Fruit fly (Drosophila melanogaster) whole organism, embryonic: ENCODE results near the gene c12.2.

Experiments
- Awh ChIP-seq: fragments of 200-800 bp; sonication (Bioruptor generic); IDR thresholded peaks from 2 replicates; pipeline ENCODE4, ENCODE4 v1.3.6; 2022; ENCODE audit warnings: missing biosample characterization, missing genetic modification characterization
- C15 ChIP-seq: fragments of 200-800 bp; sonication (Bioruptor generic); IDR thresholded peaks from 3 replicates; pipeline ENCODE4 v1.3.6; 2022; ENCODE audit warnings: missing biosample characterization, missing genetic modification characterization
- CG10321 ChIP-seq: fragments of 200-800 bp; sonication (Bioruptor generic); IDR thresholded peaks from 2 replicates; pipeline ENCODE4 v1.3.6; 2022; ENCODE audit warnings: missing biosample characterization, missing genetic modification characterization
- CG10366 ChIP-seq: fragments of 200-800 bp; sonication (Bioruptor generic); IDR thresholded peaks from 2 replicates; pipeline ENCODE4 v1.3.6; 2022; ENCODE audit warnings: missing biosample characterization, missing genetic modification characterization
- CG10431 ChIP-seq: fragments of 200-800 bp; sonication (Bioruptor generic); optimal IDR thresholded peaks from 3 replicates; lab custom pipeline; 2018; ENCODE audit warnings: missing biosample characterization, mild to moderate bottlenecking, missing genetic modification characterization
- CG11504 ChIP-seq: fragments of 200-800 bp; sonication (Bioruptor generic); optimal IDR thresholded peaks from 3 replicates; lab custom pipeline; 2019; ENCODE audit warnings: missing biosample characterization, mild to moderate bottlenecking, missing genetic modification characterization, moderate library complexity
- CG12155 ChIP-seq: fragments of 200-800 bp; sonication (Bioruptor generic); optimal IDR thresholded peaks from 3 replicates; lab custom pipeline; 2016; ENCODE audit warnings: missing biosample characterization, missing genetic modification characterization
- CG12769 ChIP-seq: fragments of 200-800 bp; sonication (Bioruptor generic); optimal IDR thresholded peaks from 2 replicates; lab custom pipeline; 2019; ENCODE audit warnings: missing biosample characterization, mild to moderate bottlenecking, missing genetic modification characterization, moderate library complexity
- CG12942 ChIP-seq: fragments of 200-800 bp; sonication (Bioruptor generic); optimal IDR thresholded peaks from 3 replicates; lab custom pipeline; 2016; ENCODE audit warnings: missing biosample characterization, missing genetic modification characterization
- CG13424 ChIP-seq: fragments of 200-800 bp; sonication (Bioruptor generic); optimal IDR thresholded peaks from 2 replicates; lab custom pipeline; 2019; ENCODE audit warnings: missing biosample characterization, mild to moderate bottlenecking, missing genetic modification characterization, moderate library complexity
- CG13894 ChIP-seq: fragments of 200-800 bp; sonication (Bioruptor generic); optimal IDR thresholded peaks from 3 replicates; lab custom pipeline; 2018; ENCODE audit warnings: missing biosample characterization, mild to moderate bottlenecking, missing genetic modification characterization, moderate library complexity
- CG16815 ChIP-seq: fragments of 200-800 bp; sonication (Bioruptor generic); optimal IDR thresholded peaks from 3 replicates; lab custom pipeline; 2017; ENCODE audit warnings: missing biosample characterization, mild to moderate bottlenecking, missing genetic modification characterization
- CG17359 ChIP-seq: fragments of 200-800 bp; sonication (Bioruptor generic); optimal IDR thresholded peaks from 3 replicates; lab custom pipeline; 2018; ENCODE audit warnings: missing biosample characterization, mild to moderate bottlenecking, missing genetic modification characterization, moderate library complexity
- CG30431 ChIP-seq: fragments of 200-800 bp; sonication (Bioruptor generic); optimal IDR thresholded peaks from 2 replicates; lab custom pipeline; 2017; ENCODE audit warnings: missing biosample characterization, missing genetic modification characterization
- CG3065 ChIP-seq: fragments of 200-800 bp; sonication (Bioruptor generic); optimal IDR thresholded peaks from 2 replicates; lab custom pipeline; 2016; ENCODE audit warnings: missing biosample characterization, missing genetic modification characterization
- CG31365 ChIP-seq: fragments of 200-800 bp; sonication (Bioruptor generic); optimal IDR thresholded peaks from 2 replicates; lab custom pipeline; 2018; ENCODE audit warnings: missing biosample characterization, mild to moderate bottlenecking, missing genetic modification characterization
- CG4730 ChIP-seq: fragments of 200-800 bp; sonication (Bioruptor generic); IDR thresholded peaks from 2 replicates; pipeline ENCODE4 v1.3.6; 2022; ENCODE audit warnings: missing biosample characterization, missing genetic modification characterization
- CG6765 ChIP-seq: fragments of 200-800 bp; sonication (Bioruptor generic); optimal IDR thresholded peaks from 3 replicates; lab custom pipeline; 2017; ENCODE audit warnings: missing biosample characterization, mild to moderate bottlenecking, missing genetic modification characterization
- CG8944 ChIP-seq: fragments of 200-800 bp; sonication (Bioruptor generic); optimal IDR thresholded peaks from 3 replicates; lab custom pipeline; 2016; ENCODE audit warnings: missing biosample characterization, missing genetic modification characterization
- CG9876 ChIP-seq: fragments of 200-800 bp; sonication (Bioruptor generic); optimal IDR thresholded peaks from 2 replicates; lab custom pipeline; 2016; ENCODE audit warnings: missing biosample characterization, missing genetic modification characterization
- CTCF ChIP-seq: fragments of 200-800 bp; sonication (Bioruptor generic); optimal IDR thresholded peaks from 2 replicates; lab custom pipeline; 2017; ENCODE audit warnings: missing biosample characterization, mild to moderate bottlenecking, missing genetic modification characterization, moderate library complexity
- CkIIα-i1 ChIP-seq: fragments of 200-800 bp; sonication (Bioruptor generic); IDR thresholded peaks from 2 replicates; pipeline ENCODE4 v1.3.6; 2022; ENCODE audit warnings: missing biosample characterization, missing genetic modification characterization
- D19A ChIP-seq: fragments of 200-800 bp; optimal IDR thresholded peaks from 3 replicates; lab custom pipeline; 2019; ENCODE audit warnings: missing biosample characterization, mild to moderate bottlenecking, missing genetic modification characterization, moderate library complexity
- Dfd ChIP-seq, 2 experiments: fragments of >200 bp; optimal IDR thresholded peaks; 2 replicates each; lab custom pipeline; 2017; ENCODE audit warnings: missing biosample characterization in 2 of 2, missing genetic modification characterization in 2 of 2
- Dll ChIP-seq: fragments of 200-800 bp; sonication (Bioruptor generic); IDR thresholded peaks from 4 replicates; pipeline ENCODE4 v1.3.6; 2022; ENCODE audit warnings: missing biosample characterization, missing genetic modification characterization; ENCODE audit not compliant: partially characterized antibody
- Doc3 ChIP-seq: fragments of 200-800 bp; sonication (Bioruptor generic); IDR thresholded peaks from 3 replicates; pipeline ENCODE4 v1.3.6; 2022; ENCODE audit warnings: missing biosample characterization, missing genetic modification characterization; ENCODE audit not compliant: partially characterized antibody
- Dp ChIP-seq: fragments of 200-800 bp; sonication (Bioruptor generic); optimal IDR thresholded peaks from 2 replicates; lab custom pipeline; 2018; ENCODE audit warnings: missing biosample characterization, mild to moderate bottlenecking, missing genetic modification characterization, moderate library complexity
- Ets65A ChIP-seq: fragments of 200-800 bp; sonication (Bioruptor generic); peaks from one replicate; lab custom pipeline; 2016; ENCODE audit warnings: missing biosample characterization, missing genetic modification characterization
- Fer2 ChIP-seq: fragments of 200-800 bp; sonication (Bioruptor generic); optimal IDR thresholded peaks from 2 replicates; lab custom pipeline; 2018; ENCODE audit warnings: missing biosample characterization, mild to moderate bottlenecking, missing genetic modification characterization, moderate library complexity
- Hr3 ChIP-seq: fragments of 200-800 bp; sonication (Bioruptor generic); optimal IDR thresholded peaks from 3 replicates; lab custom pipeline; 2016; ENCODE audit warnings: missing biosample characterization, missing genetic modification characterization
- Lpt ChIP-seq: fragments of >200 bp; optimal IDR thresholded peaks from 2 replicates; lab custom pipeline; 2018; ENCODE audit warnings: missing biosample characterization, missing genetic modification characterization
- Nf-YB ChIP-seq: fragments of 200-800 bp; sonication (Bioruptor generic); optimal IDR thresholded peaks from 3 replicates; lab custom pipeline; 2019; ENCODE audit warnings: missing biosample characterization, mild to moderate bottlenecking, missing genetic modification characterization, moderate library complexity
- Sry-δ ChIP-seq: fragments of 200-800 bp; sonication (Bioruptor generic); optimal IDR thresholded peaks from 2 replicates; lab custom pipeline; 2016; ENCODE audit warnings: missing biosample characterization, missing genetic modification characterization
- Ssrp ChIP-seq: fragments of 200-800 bp; sonication (Bioruptor generic); optimal IDR thresholded peaks from 2 replicates; lab custom pipeline; 2018; ENCODE audit warnings: missing biosample characterization, mild to moderate bottlenecking, missing genetic modification characterization, moderate library complexity
- Tbp ChIP-seq: fragments of >200 bp; optimal IDR thresholded peaks from 2 replicates; lab custom pipeline; 2018; ENCODE audit warnings: missing biosample characterization, missing genetic modification characterization
- ab ChIP-seq: fragments of 200-800 bp; sonication (Bioruptor generic); optimal IDR thresholded peaks from 2 replicates; lab custom pipeline; 2016; ENCODE audit warnings: missing biosample characterization, missing genetic modification characterization
- br ChIP-seq: fragments of >200 bp; optimal IDR thresholded peaks from 2 replicates; lab custom pipeline; 2017
- cad ChIP-seq: fragments of >200 bp; optimal IDR thresholded peaks from 2 replicates; lab custom pipeline; 2017; ENCODE audit warnings: missing biosample characterization, missing genetic modification characterization
- caup ChIP-seq: fragments of 200-800 bp; sonication (Bioruptor generic); optimal IDR thresholded peaks from 3 replicates; lab custom pipeline; 2017; ENCODE audit warnings: missing biosample characterization, mild to moderate bottlenecking, missing genetic modification characterization, moderate library complexity; ENCODE audit not compliant: severe bottlenecking
- danr ChIP-seq: fragments of 200-800 bp; sonication (Bioruptor generic); IDR thresholded peaks from 2 replicates; pipeline ENCODE4 v1.3.6; 2022; ENCODE audit warnings: missing biosample characterization, missing genetic modification characterization
- dpn ChIP-seq, 2 experiments: fragments of 200-800 bp; sonication (Bioruptor generic); optimal IDR thresholded peaks; 3 replicates each; lab custom pipeline; 2016; ENCODE audit warnings: missing biosample characterization in 2 of 2, missing genetic modification characterization in 2 of 2
- esg ChIP-seq: fragments of 200-800 bp; sonication (Bioruptor generic); conservative IDR thresholded peaks from 2 replicates; pipeline ENCODE4 v1.3.6; 2022; ENCODE audit warnings: missing biosample characterization, missing genetic modification characterization
- fru ChIP-seq: fragments of >200 bp; optimal IDR thresholded peaks from 2 replicates; lab custom pipeline; 2017
- grau ChIP-seq: fragments of 200-800 bp; optimal IDR thresholded peaks from 3 replicates; lab custom pipeline; 2019; ENCODE audit warnings: missing biosample characterization, mild to moderate bottlenecking, missing genetic modification characterization, moderate library complexity
- gt ChIP-seq: fragments of 200-800 bp; sonication (Bioruptor generic); IDR thresholded peaks from 2 replicates; pipeline ENCODE4 v1.3.6; 2022; ENCODE audit warnings: missing biosample characterization, missing genetic modification characterization
- hb ChIP-seq: fragments of 200-800 bp; sonication (Bioruptor generic); IDR thresholded peaks from 3 replicates; pipeline ENCODE4 v1.3.6; 2022; ENCODE audit warnings: missing biosample characterization, missing genetic modification characterization; ENCODE audit not compliant: partially characterized antibody
- hkb ChIP-seq, 2 experiments: fragments of 200-800 bp in 1 of 2; fragments of >200 bp in 1 of 2; sonication (Bioruptor generic) in 1 of 2; IDR thresholded peaks in 1 of 2; optimal IDR thresholded peaks in 1 of 2; 2 replicates each; pipeline versions ENCODE4 v1.3.6 to Lab custom; 2017 to 2022; ENCODE audit warnings: missing biosample characterization in 1 of 2, missing genetic modification characterization in 1 of 2
- lbe ChIP-seq: fragments of 200-800 bp; sonication (Bioruptor generic); optimal IDR thresholded peaks from 2 replicates; lab custom pipeline; 2016; ENCODE audit warnings: missing biosample characterization, mild to moderate bottlenecking, missing genetic modification characterization
- phol ChIP-seq: fragments of 200-800 bp; sonication (Bioruptor generic); optimal IDR thresholded peaks from 3 replicates; lab custom pipeline; 2018; ENCODE audit warnings: missing biosample characterization, mild to moderate bottlenecking, missing genetic modification characterization, moderate library complexity
- prd ChIP-seq, 3 experiments: fragments of >200 bp in 2 of 3; fragments of 200-800 bp in 1 of 3; sonication (Bioruptor generic) in 1 of 3; optimal IDR thresholded peaks in 2 of 3; IDR thresholded peaks in 1 of 3; 2 replicates in 2 of 3; 3 replicates in 1 of 3; pipeline versions ENCODE4 v1.3.6 to Lab custom; 2017 to 2022; ENCODE audit warnings: missing biosample characterization in 1 of 3, missing genetic modification characterization in 1 of 3
- sisA ChIP-seq: fragments of 200-800 bp; sonication (Bioruptor generic); IDR thresholded peaks from 2 replicates; pipeline ENCODE4 v1.3.6; 2022; ENCODE audit warnings: missing biosample characterization, missing genetic modification characterization
- toy ChIP-seq: fragments of 200-800 bp; sonication (Bioruptor generic); IDR thresholded peaks from 2 replicates; pipeline ENCODE4 v1.3.6; 2022; ENCODE audit warnings: missing biosample characterization, missing genetic modification characterization
- unpg ChIP-seq: fragments of 200-800 bp; sonication (Bioruptor generic); optimal IDR thresholded peaks from 3 replicates; lab custom pipeline; 2018; ENCODE audit warnings: missing biosample characterization, mild to moderate bottlenecking, missing genetic modification characterization, moderate library complexity

Gene c12.2

DNA sequence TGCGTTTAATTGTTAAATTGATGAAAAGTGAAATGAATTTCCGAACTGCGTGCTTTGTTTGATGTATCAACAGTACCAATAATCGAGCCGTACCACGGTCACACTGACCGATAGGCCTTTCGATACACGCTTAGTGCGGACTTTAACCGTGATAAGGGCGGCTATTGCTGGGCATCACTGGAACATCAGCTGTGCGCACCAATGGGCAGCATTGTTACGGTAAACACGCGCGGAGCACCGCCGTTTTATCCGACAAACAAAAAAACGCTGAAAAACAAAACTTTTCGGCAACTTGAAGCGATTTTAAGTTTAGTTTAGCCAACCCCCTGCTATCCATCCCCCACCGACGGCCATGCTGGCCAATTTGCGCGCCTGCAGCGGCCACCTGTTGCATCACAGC lies at the start of gene c12.2, which contains the start of gene c12.1 (continued):
- no peak for TF ChIP-seq sisA (GFP tag; lab: Robert Waterston, UW)
- no peak for TF ChIP-seq CG17359 (tag; lab: Kevin White, UChicago)
- TF ChIP-seq CG12769 = no peak
- no peak for TF ChIP-seq esg (GFP tag; lab: Robert Waterston, UW)
- TF ChIP-seq CG30431 (GFP tag; lab: Kevin White, UChicago) = no peak
- no peak for TF ChIP-seq CG10366 (GFP tag; lab: Robert Waterston, UW)
- TF ChIP-seq D19A (tag; lab: Kevin White, UChicago) = no peak
- no peak for TF ChIP-seq CkIIα-i1 (GFP tag; lab: Robert Waterston, UW)
- peak; percentile 32 for TF ChIP-seq hkb (optimal IDR thresholded peaks at IDR 0.05; lab: Kevin White, UChicago)
- TF ChIP-seq hkb (GFP tag; IDR thresholded peaks at IDR 0.05; lab: Robert Waterston, UW) = no peak
- no peak for TF ChIP-seq danr (GFP tag; lab: Robert Waterston, UW)
- no peak for TF ChIP-seq dpn (GFP tag; optimal IDR thresholded peaks at IDR 0.05; lab: Kevin White, UChicago)
- no peak for TF ChIP-seq CG4730 (GFP tag; lab: Robert Waterston, UW)
- no peak for TF ChIP-seq CG10321 (GFP tag; lab: Robert Waterston, UW)
- TF ChIP-seq fru (lab: Kevin White, UChicago) = no peak
- TF ChIP-seq Doc3 (GFP tag; lab: Robert Waterston, UW) = no peak
- TF ChIP-seq Dp (GFP tag; lab: Kevin White, UChicago) = peak; percentile 55
- no peak for TF ChIP-seq Dfd (GFP tag; optimal IDR thresholded peaks at IDR 0.05; lab: Kevin White, UChicago)
- TF ChIP-seq Ets65A (GFP tag; lab: Kevin White, UChicago) = peak; percentile 55
- TF ChIP-seq CTCF (GFP tag; lab: Kevin White, UChicago) = peak; percentile 43
- TF ChIP-seq CG3065 (GFP tag; lab: Kevin White, UChicago) = no peak
- TF ChIP-seq CG9876 (GFP tag; lab: Kevin White, UChicago) = no peak
- TF ChIP-seq Sry-δ = peak; percentile 73
- no peak for TF ChIP-seq CG10431 (GFP tag; lab: Kevin White, UChicago)
- TF ChIP-seq Ssrp = no peak
- TF ChIP-seq Nf-YB = peak; percentile 6
- TF ChIP-seq Lpt (GFP tag; lab: Kevin White, UChicago) = no peak
- TF ChIP-seq caup = no peak
- no peak for TF ChIP-seq Hr3 (GFP tag; lab: Kevin White, UChicago)
- no peak for TF ChIP-seq C15 (GFP tag; lab: Robert Waterston, UW)
- no peak for TF ChIP-seq cad (GFP tag; lab: Kevin White, UChicago)
- TF ChIP-seq Fer2 (tag; lab: Kevin White, UChicago) = no peak
- peak; percentile 57 for TF ChIP-seq grau (tag; lab: Kevin White, UChicago)
- TF ChIP-seq Tbp = no peak
- TF ChIP-seq CG12155 (GFP tag; lab: Kevin White, UChicago) = no peak
- TF ChIP-seq hb (GFP tag; lab: Robert Waterston, UW) = no peak
- TF ChIP-seq CG31365 (tag; lab: Kevin White, UChicago) = no peak
- TF ChIP-seq CG16815 (GFP tag; lab: Kevin White, UChicago) = no peak
- no peak for TF ChIP-seq CG12942 (GFP tag; lab: Kevin White, UChicago)
- TF ChIP-seq br (lab: Kevin White, UChicago) = no peak
- TF ChIP-seq unpg = no peak
- TF ChIP-seq lbe (GFP tag; lab: Kevin White, UChicago) = no peak
- no peak for TF ChIP-seq CG13424 (tag; lab: Kevin White, UChicago)
- peak; percentile 57; the same call in 3 of the 4 replicates for TF ChIP-seq Dll (GFP tag; lab: Robert Waterston, UW)
- TF ChIP-seq CG8944 (GFP tag; lab: Kevin White, UChicago) = no peak
- no peak for TF ChIP-seq prd (optimal IDR thresholded peaks at IDR 0.05; lab: Kevin White, UChicago)
- no peak for TF ChIP-seq prd (GFP tag; IDR thresholded peaks at IDR 0.05; lab: Robert Waterston, UW)
- no peak for TF ChIP-seq toy (GFP tag; lab: Robert Waterston, UW)
- no peak for TF ChIP-seq CG13894 (tag; lab: Kevin White, UChicago)
- no peak for TF ChIP-seq CG6765 (GFP tag; lab: Kevin White, UChicago)
- no peak for TF ChIP-seq gt (GFP tag; lab: Robert Waterston, UW)
- peak; percentile 50 for TF ChIP-seq phol (tag; lab: Kevin White, UChicago)
- no peak for TF ChIP-seq Awh (GFP tag; lab: Robert Waterston, UW)
- no peak for TF ChIP-seq CG11504 (tag; lab: Kevin White, UChicago)
- no peak for TF ChIP-seq ab (GFP tag; lab: Kevin White, UChicago)
